Fruit fly (Drosophila melanogaster) whole organism, embryonic: ENCODE data around the gene CG9389.

ENCODE experiments used
- CG11093 ChIP-seq: fragments of 200-800 bp; sonication (Bioruptor generic); IDR thresholded peaks from 3 replicates; pipeline ENCODE4 v1.3.6; 2022; ENCODE audit warnings: missing biosample characterization, missing genetic modification characterization
- CG17568 ChIP-seq: fragments of 200-800 bp; sonication (Bioruptor generic); optimal IDR thresholded peaks from 2 replicates; lab custom pipeline; 2018; ENCODE audit warnings: missing biosample characterization, mild to moderate bottlenecking, missing genetic modification characterization, moderate library complexity
- CG4854 ChIP-seq: fragments of 200-800 bp; sonication (Bioruptor generic); optimal IDR thresholded peaks from 2 replicates; lab custom pipeline; 2016; ENCODE audit warnings: missing biosample characterization, missing genetic modification characterization, inconsistent platforms
- Myb ChIP-seq: fragments of 200-800 bp; sonication (Bioruptor generic); optimal IDR thresholded peaks from 2 replicates; lab custom pipeline; 2016; ENCODE audit warnings: missing biosample characterization, missing genetic modification characterization
- Vsx1 ChIP-seq: fragments of 200-800 bp; sonication (Bioruptor generic); optimal IDR thresholded peaks from 2 replicates; lab custom pipeline; 2017; ENCODE audit warnings: missing biosample characterization, mild to moderate bottlenecking, missing genetic modification characterization, missing genetic modification reagents

DNA sequence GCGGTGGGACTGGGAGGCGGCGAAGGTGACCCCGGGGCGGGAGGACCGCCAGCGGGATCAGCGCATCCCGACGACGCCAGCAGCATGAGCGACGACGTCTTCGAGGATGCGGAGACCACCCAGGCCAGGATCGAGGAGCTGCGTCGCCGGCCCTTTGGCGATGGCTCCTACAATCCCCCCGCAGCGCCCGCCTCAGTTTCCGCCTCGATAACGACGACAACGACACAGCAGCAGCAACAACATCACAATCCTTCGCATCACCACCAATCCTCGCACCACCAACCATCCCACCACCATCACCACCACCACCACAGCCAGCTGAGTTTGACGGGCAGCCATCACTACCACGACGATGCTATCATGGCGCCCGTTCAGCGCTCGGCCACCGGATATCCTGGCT is 49.6 kb upstream of the CG9389 start:
- TF ChIP-seq CG11093 (GFP tag; lab: Robert Waterston, UW) (no peak), Myb (GFP tag; lab: Kevin White, UChicago) (no peak), Vsx1 (no peak), CG4854 (GFP tag; lab: Kevin White, UChicago) (no peak), CG17568 (GFP tag; lab: Kevin White, UChicago) (no peak)
